Worm (Caenorhabditis elegans): ENCODE results near the gene ebp-3.

Gene ebp-3

DNA sequence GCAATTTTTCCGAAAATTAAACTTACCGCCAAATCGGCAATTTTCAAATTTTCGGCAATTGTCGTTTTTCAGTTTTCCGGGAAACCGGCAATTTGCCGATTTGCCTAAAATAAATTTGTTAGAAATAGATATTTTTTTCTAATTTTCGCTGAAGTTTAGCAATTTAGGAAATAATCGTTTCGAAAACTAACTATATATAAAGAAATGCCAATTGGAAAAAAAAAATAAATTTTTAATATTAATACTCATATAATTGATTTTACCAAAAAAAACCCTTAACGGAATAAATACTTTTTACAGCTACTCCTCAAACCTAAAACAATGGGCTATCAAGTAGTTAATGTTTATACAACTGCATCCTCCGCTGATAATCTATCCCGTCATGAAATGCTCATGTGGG is 12.5 kb upstream of the ebp-3 start, which contains the start of gene ebp-1:
Gene ebp-1 (plus strand): TSS at position 301 of the 400 bp plus-strand sequence.
- TF ChIP-seq nhr-27 (tag; optimal IDR thresholded peaks at IDR 0.05) (no peak), madf-10 (tag; optimal IDR thresholded peaks at IDR 0.05) (no peak), ztf-3 (GFP tag; optimal IDR thresholded peaks at IDR 0.05) (no peak), zim-3 (tag; optimal IDR thresholded peaks at IDR 0.05) (no peak), fkh-3 (tag; optimal IDR thresholded peaks at IDR 0.05) (no peak), bed-2 (GFP tag; IDR thresholded peaks at IDR 0.05) (no peak), egrh-3 (GFP tag; IDR thresholded peaks at IDR 0.05) (no peak), ceh-100 (GFP tag; IDR thresholded peaks at IDR 0.05) (no peak), rpc-1 (optimal IDR thresholded peaks at IDR 0.05) (no peak), rpc-1 (tag; optimal IDR thresholded peaks at IDR 0.05) (no peak), ceh-58 (GFP tag; IDR thresholded peaks at IDR 0.05) (no peak), ccch-3 (GFP tag; optimal IDR thresholded peaks at IDR 0.05) (no peak), snpc-1.1 (tag; optimal IDR thresholded peaks at IDR 0.05; ENCODE audit: insufficient read depth) (no peak)

DNA sequence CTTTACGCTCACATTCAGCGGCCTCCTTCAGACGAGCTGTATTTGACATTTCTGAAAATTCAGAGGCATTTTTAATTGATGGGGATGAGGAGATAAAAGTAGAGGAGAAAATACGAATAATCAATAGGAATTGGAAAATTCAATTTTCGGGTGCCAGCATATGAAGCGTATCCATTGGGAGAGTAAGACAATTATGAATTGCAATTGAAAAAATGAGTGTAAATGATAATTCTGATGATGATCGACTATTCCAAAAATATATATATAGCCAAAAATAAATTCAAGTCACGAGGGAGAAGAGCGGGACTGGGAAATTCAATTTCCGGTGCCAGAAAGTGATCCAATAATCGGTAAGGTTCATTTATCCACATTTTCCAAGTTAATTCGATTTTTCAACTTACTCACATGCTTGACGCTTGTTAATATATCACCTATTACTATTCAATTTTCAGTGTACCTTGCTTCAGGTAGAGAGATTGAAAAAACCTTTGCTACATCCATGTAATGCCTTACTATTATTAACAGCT is 10.6 kb downstream of the ebp-3 start, which contains the start of gene Y59A8B.8:
Gene Y59A8B.8 (minus strand): TSS at position 51 of the 527 bp plus-strand sequence.
- TF ChIP-seq nhr-120 (GFP tag; IDR thresholded peaks at IDR 0.05), result no peak
- TF ChIP-seq unc-130 (GFP tag; optimal IDR thresholded peaks at IDR 0.05), result no peak
- no peak for TF ChIP-seq ets-4 (GFP tag; optimal IDR thresholded peaks at IDR 0.05)
- no peak for TF ChIP-seq rcor-1 (GFP tag; IDR thresholded peaks at IDR 0.05)
- no peak for TF ChIP-seq mes-4 (tag; optimal IDR thresholded peaks at IDR 0.05)
- no peak for TF ChIP-seq somi-1 (GFP tag; optimal IDR thresholded peaks at IDR 0.05)

DNA sequence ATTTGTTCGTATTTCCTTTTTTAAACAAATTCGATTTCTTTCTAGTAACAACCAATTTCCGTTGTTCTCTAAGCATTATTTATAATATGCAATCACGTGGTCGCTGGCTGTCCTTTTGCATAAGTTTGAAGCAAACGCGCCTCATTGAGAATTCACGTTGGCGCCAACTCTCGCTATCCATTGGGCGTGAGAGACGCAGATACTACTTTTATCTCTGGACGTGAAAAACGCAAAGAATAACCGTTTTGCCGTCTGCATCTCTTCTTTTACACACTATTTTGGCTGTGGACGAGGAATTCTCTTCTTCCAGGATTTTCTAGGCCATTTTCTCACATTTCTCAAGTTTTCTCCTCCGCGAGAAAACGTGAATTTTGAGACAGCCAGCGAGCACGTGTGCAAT is 13.4 kb downstream of the ebp-3 start:
- TF ChIP-seq mcd-1 (GFP tag; IDR thresholded peaks at IDR 0.05) (peak; percentile 52; the same call in 1 of the 2 replicates), hmg-1.2 (GFP tag; IDR thresholded peaks at IDR 0.05) (peak; percentile 25; the same call in 1 of the 2 replicates)

DNA sequence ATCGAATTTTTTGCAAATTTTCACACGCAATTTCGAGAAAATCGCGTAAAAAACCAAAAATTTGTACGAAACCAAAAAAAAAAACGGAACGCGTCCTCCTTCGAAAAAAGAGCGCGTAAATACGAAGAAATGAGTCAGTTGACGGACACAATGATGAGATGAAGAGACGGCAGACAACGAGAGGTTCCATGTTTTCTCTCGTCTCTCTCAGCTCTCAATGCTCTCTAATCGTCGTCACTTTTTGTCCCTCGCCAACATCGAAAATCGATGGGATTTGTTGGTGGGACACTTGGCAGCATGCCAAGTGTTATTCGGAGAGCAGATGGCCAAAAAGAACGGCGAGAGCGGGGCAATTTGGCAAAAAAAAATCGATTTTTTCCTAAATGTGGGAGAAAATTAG is 23.4 kb downstream of the ebp-3 start:
- no peak for TF ChIP-seq B0035.1 (tag; optimal IDR thresholded peaks at IDR 0.05)
- TF ChIP-seq F33H1.4 (GFP tag; IDR thresholded peaks at IDR 0.05), result no peak
- TF ChIP-seq pbrm-1 (GFP tag; IDR thresholded peaks at IDR 0.05), result peak; percentile 58; the same call in 1 of the 2 replicates
- TF ChIP-seq lin-54 (GFP tag; optimal IDR thresholded peaks at IDR 0.05), result peak; percentile 42
- TF ChIP-seq ztf-3 (GFP tag; optimal IDR thresholded peaks at IDR 0.05), result no peak
- peak; percentile 76 for TF ChIP-seq lin-40 (tag; optimal IDR thresholded peaks at IDR 0.05)
- TF ChIP-seq repo-1 (tag; optimal IDR thresholded peaks at IDR 0.05), result no peak
- peak; percentile 50 for TF ChIP-seq ZK185.1 (tag; optimal IDR thresholded peaks at IDR 0.05; ENCODE audit: poor library complexity, severe bottlenecking)
- no peak for TF ChIP-seq nhr-90 (tag; optimal IDR thresholded peaks at IDR 0.05)
- no peak for TF ChIP-seq nhr-27 (tag; optimal IDR thresholded peaks at IDR 0.05)
- TF ChIP-seq K12H6.12 (tag; optimal IDR thresholded peaks at IDR 0.05), result peak; percentile 63
- TF ChIP-seq lin-35 (GFP tag; optimal IDR thresholded peaks at IDR 0.05), result peak in 2 of 3 experiments; percentile 45 to 76
- TF ChIP-seq lsl-1 (GFP tag; optimal IDR thresholded peaks at IDR 0.05), result peak; percentile 9
- TF ChIP-seq ceh-27 (GFP tag; optimal IDR thresholded peaks at IDR 0.05), result peak; percentile 26
- peak; percentile 77 for TF ChIP-seq mcd-1 (GFP tag; IDR thresholded peaks at IDR 0.05)
- no peak for TF ChIP-seq snpc-4 (GFP tag; optimal IDR thresholded peaks at IDR 0.05)
- peak in 2 of 4 experiments; percentile 67 to 68 for TF ChIP-seq snpc-4 (tag; optimal IDR thresholded peaks at IDR 0.05)
- TF ChIP-seq K11D2.4 (GFP tag; IDR thresholded peaks at IDR 0.05), result peak; percentile 64; the same call in 1 of the 2 replicates
- TF ChIP-seq rcor-1 (GFP tag; IDR thresholded peaks at IDR 0.05), result peak; percentile 23; the same call in 1 of the 2 replicates
- TF ChIP-seq fkh-3 (tag; optimal IDR thresholded peaks at IDR 0.05), result no peak
- peak; percentile 43; the same call in 1 of the 2 replicates for TF ChIP-seq madf-6 (GFP tag; IDR thresholded peaks at IDR 0.05)
- TF ChIP-seq efl-1 (GFP tag; optimal IDR thresholded peaks at IDR 0.05), result peak; percentile 36
- TF ChIP-seq B0336.3 (GFP tag; IDR thresholded peaks at IDR 0.05), result 0 out of 2 replicates have a peak, but pooled peaks have one; percentile 37
- TF ChIP-seq cebp-1 (GFP tag; IDR thresholded peaks at IDR 0.05), result no peak
- peak; percentile 58 for TF ChIP-seq cebp-1 (tag; optimal IDR thresholded peaks at IDR 0.05)
- peak; percentile 45; the same call in 1 of the 2 replicates for TF ChIP-seq ekl-4 (GFP tag; IDR thresholded peaks at IDR 0.05)
- TF ChIP-seq nfyb-1 (GFP tag; IDR thresholded peaks at IDR 0.05), result peak; percentile 61
- no peak for TF ChIP-seq Y79H2A.3 (GFP tag; conservative IDR thresholded peaks at IDR 0.05)
